Worm (Caenorhabditis elegans) whole organism, young adult: ENCODE results near the gene npr-4.

ENCODE experiments used
- B0019.2 ChIP-seq: fragments of 200-800 bp; sonication (Bioruptor generic); conservative IDR thresholded peaks from 2 replicates; pipeline ENCODE4 v1.3.6; 2022; ENCODE audit warnings: missing genetic modification reagents, missing genetic modification characterization, missing compliant biosample characterization
- B0261.1 ChIP-seq: sonication (generic microtip); optimal IDR thresholded peaks from 2 replicates; lab custom pipeline; 2016; ENCODE audit warnings: mild to moderate bottlenecking, missing genetic modification characterization, moderate library complexity, missing compliant biosample characterization
- B0336.3 ChIP-seq: fragments of 200-800 bp; sonication (Bioruptor generic); IDR thresholded peaks from 2 replicates; pipeline ENCODE4 v1.3.6; 2022; ENCODE audit warnings: missing genetic modification characterization, missing compliant biosample characterization
- Y53G8AR.9 ChIP-seq: fragments of 200-800 bp; sonication (Bioruptor generic); conservative IDR thresholded peaks from 2 replicates; pipeline ENCODE4 v1.3.6; 2022; ENCODE audit warnings: missing genetic modification reagents, missing genetic modification characterization, missing compliant biosample characterization
- Y67H2A.10 ChIP-seq: fragments of 200-800 bp; sonication (Bioruptor generic); conservative IDR thresholded peaks from 2 replicates; pipeline ENCODE4 v1.3.6; 2022; ENCODE audit warnings: missing genetic modification reagents, missing genetic modification characterization, missing compliant biosample characterization
- atf-7 ChIP-seq: sonication (generic microtip); optimal IDR thresholded peaks from 2 replicates; lab custom pipeline; 2017; ENCODE audit warnings: mild to moderate bottlenecking, missing genetic modification characterization, missing compliant biosample characterization
- die-1 ChIP-seq: sonication (generic microtip); optimal IDR thresholded peaks from 2 replicates; lab custom pipeline; 2016; ENCODE audit warnings: missing genotype, mild to moderate bottlenecking, missing genetic modification characterization, missing compliant biosample characterization
- dpl-1 ChIP-seq: fragments of 150-350 bp; optimal IDR thresholded peaks from 2 replicates; lab custom pipeline; 2014; ENCODE audit warnings: missing biosample characterization, missing genetic modification reagents, missing genetic modification characterization
- gei-17 ChIP-seq: fragments of 200-800 bp; sonication (Bioruptor generic); optimal IDR thresholded peaks from 2 replicates; lab custom pipeline; 2018; ENCODE audit warnings: mild to moderate bottlenecking, missing genetic modification characterization, missing compliant biosample characterization
- him-1 ChIP-seq: sonication (generic microtip); optimal IDR thresholded peaks from 2 replicates; lab custom pipeline; 2016; ENCODE audit warnings: missing genotype, missing genetic modification reagents, missing genetic modification characterization, missing compliant biosample characterization
- madf-10 ChIP-seq: sonication (generic microtip); optimal IDR thresholded peaks from 2 replicates; lab custom pipeline; 2016; ENCODE audit warnings: mild to moderate bottlenecking, missing genetic modification characterization, missing compliant biosample characterization
- ztf-18 ChIP-seq: sonication (generic microtip); optimal IDR thresholded peaks from 2 replicates; lab custom pipeline; 2016; ENCODE audit warnings: missing genotype, mild to moderate bottlenecking, missing genetic modification characterization, missing compliant biosample characterization

DNA sequence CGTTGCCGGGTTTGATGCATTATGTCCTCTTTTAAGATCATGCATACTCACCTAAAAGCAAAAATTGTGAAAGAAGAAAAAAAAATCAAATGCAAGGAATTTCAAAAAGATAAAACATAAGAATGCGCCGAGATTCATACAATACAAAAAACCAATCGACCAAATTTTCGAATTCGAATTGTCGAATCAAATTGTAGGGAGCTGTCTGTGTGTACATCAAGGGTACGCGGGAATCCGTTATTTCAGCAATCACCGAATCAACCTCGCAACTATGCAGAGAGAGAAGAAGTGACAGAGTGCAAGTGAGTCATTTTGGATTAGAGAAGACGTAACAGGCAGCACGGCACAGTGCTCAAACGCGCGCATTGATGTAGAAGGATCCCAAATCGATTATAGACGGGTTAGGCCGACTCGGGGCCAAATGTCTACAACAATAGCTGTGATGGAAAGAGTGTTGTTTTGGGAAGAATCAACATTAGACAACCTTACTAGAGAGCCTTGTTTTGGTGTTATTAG is 48.1 kb downstream of the npr-4 start, which contains the start of gene sdz-19:
- TF ChIP-seq him-1: no peak
- TF ChIP-seq B0019.2: no peak
- no peak for TF ChIP-seq madf-10 (tag; lab: Kevin White, UChicago)
- TF ChIP-seq Y67H2A.10 (GFP tag; lab: Robert Waterston, UW): no peak
- no peak for TF ChIP-seq atf-7 (tag; lab: Kevin White, UChicago)
- no peak for TF ChIP-seq B0336.3 (GFP tag; lab: Robert Waterston, UW)
- TF ChIP-seq dpl-1 (GFP tag; lab: Kevin White, UChicago): no peak
- TF ChIP-seq die-1: no peak
- no peak for TF ChIP-seq ztf-18 (tag; lab: Kevin White, UChicago)
- TF ChIP-seq Y53G8AR.9 (GFP tag; lab: Robert Waterston, UW): no peak
- no peak for TF ChIP-seq B0261.1 (tag; lab: Kevin White, UChicago)
- no peak for TF ChIP-seq gei-17 (GFP tag; lab: Kevin White, UChicago)
